Fruit fly (Drosophila melanogaster) whole organism, embryonic: ENCODE results near the gene eIF3d2.

Source experiments
- CG34422 ChIP-seq: fragments of 200-800 bp; sonication (Bioruptor generic); IDR thresholded peaks from 3 replicates; pipeline ENCODE4 v1.3.6; 2022; ENCODE audit warnings: missing biosample characterization, missing genetic modification characterization
- CG8290 ChIP-seq, 3 experiments: fragments of 200-800 bp; sonication (Bioruptor generic); optimal IDR thresholded peaks; 2 replicates each; lab custom pipeline; 2016 to 2019; ENCODE audit warnings: missing biosample characterization in 3 of 3, missing genetic modification characterization in 3 of 3, mild to moderate bottlenecking in 2 of 3, moderate library complexity in 1 of 3
- gt ChIP-seq: fragments of 200-800 bp; sonication (Bioruptor generic); IDR thresholded peaks from 2 replicates; pipeline ENCODE4 v1.3.6; 2022; ENCODE audit warnings: missing biosample characterization, missing genetic modification characterization
- pan ChIP-seq, 4 experiments: fragments of >200 bp in 3 of 4; fragments of 200-800 bp in 1 of 4; sonication (Bioruptor generic) in 1 of 4; optimal IDR thresholded peaks in 3 of 4; IDR thresholded peaks in 1 of 4; 2 replicates each; pipeline versions ENCODE4 v1.3.6 to Lab custom; 2017 to 2022; ENCODE audit warnings: missing biosample characterization in 2 of 4, missing genetic modification characterization in 2 of 4, mixed read lengths in 1 of 4

DNA sequence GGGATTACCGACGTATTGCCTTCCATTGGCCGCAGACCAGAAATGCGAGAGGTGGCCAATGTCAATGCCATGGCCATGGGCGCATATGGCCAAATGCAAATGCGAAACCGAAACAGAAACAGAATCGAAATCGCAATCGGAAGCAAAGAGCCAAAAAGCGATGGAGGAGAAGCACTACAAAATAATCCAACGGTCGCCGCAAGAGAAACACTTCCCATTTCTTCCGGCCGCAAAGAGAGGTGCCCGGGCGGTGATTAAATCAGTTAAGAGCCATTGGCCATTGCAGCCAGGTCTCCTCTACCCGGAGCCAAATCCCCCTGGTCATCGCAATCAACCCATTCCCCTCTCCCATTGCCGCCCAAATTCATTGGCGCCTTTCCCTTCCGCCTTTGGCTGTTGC, 19.4 kb upstream of the eIF3d2 start, which contains the start of gene CG14742:
- TF ChIP-seq CG8290 (GFP tag; optimal IDR thresholded peaks at IDR 0.05; lab: Kevin White, UChicago) = no peak
- TF ChIP-seq CG8290 (tag; optimal IDR thresholded peaks at IDR 0.05; lab: Kevin White, UChicago) = no peak
- no peak for TF ChIP-seq gt
- TF ChIP-seq CG34422 (GFP tag; lab: Robert Waterston, UW) = no peak
- TF ChIP-seq pan (optimal IDR thresholded peaks at IDR 0.05; lab: Kevin White, UChicago) = no peak
- no peak for TF ChIP-seq pan (GFP tag; optimal IDR thresholded peaks at IDR 0.05 in 1 of 2, IDR thresholded peaks at IDR 0.05 in 1 of 2)
